Worm (Caenorhabditis elegans) whole organism, early embryonic: ENCODE results near the gene fkh-2.

Source experiments
- F13C5.2 ChIP-seq: sonication (generic microtip); optimal IDR thresholded peaks from 2 replicates; lab custom pipeline; 2017; ENCODE audit warnings: mild to moderate bottlenecking, missing genetic modification characterization, inconsistent platforms, missing compliant biosample characterization
- ama-1 ChIP-seq: fragments of 150-350 bp; optimal IDR thresholded peaks from 2 replicates; lab custom pipeline; 2014
- ceh-36 ChIP-seq: sonication (generic microtip); optimal IDR thresholded peaks from 2 replicates; lab custom pipeline; 2016; ENCODE audit warnings: missing genetic modification characterization, inconsistent platforms, missing compliant biosample characterization
- ets-7 ChIP-seq: sonication (generic microtip); optimal IDR thresholded peaks from 2 replicates; lab custom pipeline; 2016; ENCODE audit warnings: missing genotype, missing genetic modification characterization, missing compliant biosample characterization
- pes-1 ChIP-seq: fragments of 200-800 bp; sonication (Bioruptor generic); IDR thresholded peaks from 2 replicates; pipeline ENCODE4 v1.3.6; 2022; ENCODE audit warnings: missing genetic modification reagents, missing genetic modification characterization, missing compliant biosample characterization
- tbx-11 ChIP-seq: fragments of 200-800 bp; sonication (Bioruptor generic); IDR thresholded peaks from 2 replicates; pipeline ENCODE4 v1.3.6; 2022; ENCODE audit warnings: missing genetic modification characterization, missing compliant biosample characterization
- tbx-37 ChIP-seq: fragments of 200-800 bp; sonication (Bioruptor generic); conservative IDR thresholded peaks from 2 replicates; pipeline ENCODE4 v1.3.6; 2022; ENCODE audit warnings: missing genetic modification reagents, missing genetic modification characterization, missing compliant biosample characterization

DNA sequence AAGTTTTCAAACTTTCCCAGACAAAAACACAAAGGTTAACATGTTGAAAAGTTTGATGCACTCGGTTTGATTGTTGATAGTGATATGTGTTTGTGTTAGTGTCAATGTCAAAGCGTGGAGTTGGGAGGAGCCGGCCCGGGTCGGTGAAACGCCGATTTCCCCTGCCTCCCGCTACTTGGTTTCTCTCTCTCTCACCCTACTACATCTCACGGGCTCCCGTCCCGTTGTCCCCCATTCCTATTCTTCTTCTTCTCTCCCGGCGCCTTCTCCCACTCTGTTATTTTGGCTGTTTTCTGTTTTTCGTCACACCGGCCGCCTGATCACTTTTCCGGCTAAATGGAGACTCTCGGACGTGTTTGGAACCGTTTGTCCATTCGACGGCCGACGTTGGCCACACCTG lies 35.8 kb downstream of the fkh-2 start:
- TF ChIP-seq pes-1 (no peak), tbx-37 (GFP tag; lab: Robert Waterston, UW) (no peak), ceh-36 (tag; lab: Kevin White, UChicago) (no peak), tbx-11 (GFP tag; lab: Robert Waterston, UW) (no peak), F13C5.2 (tag; lab: Kevin White, UChicago) (no peak), ets-7 (tag; lab: Kevin White, UChicago) (no peak), ama-1 (lab: Kevin White, UChicago) (no peak)
